Fruit fly (Drosophila melanogaster): ENCODE data around the gene Marcal1.

- TF ChIP-seq Clk (GFP tag; optimal IDR thresholded peaks at IDR 0.05), result no peak
- no peak for TF ChIP-seq tj (GFP tag; optimal IDR thresholded peaks at IDR 0.05)
- no peak for TF ChIP-seq toe (GFP tag; optimal IDR thresholded peaks at IDR 0.05)
- no peak for TF ChIP-seq kay (GFP tag; ENCODE audit: borderline replicate concordance)
- peak; percentile 51 for TF ChIP-seq Mnt (GFP tag; optimal IDR thresholded peaks at IDR 0.05)
- TF ChIP-seq CG12768 (GFP tag; optimal IDR thresholded peaks at IDR 0.05), result no peak
- TF ChIP-seq CG1620 (GFP tag; optimal IDR thresholded peaks at IDR 0.05), result no peak
- TF ChIP-seq cic (GFP tag; optimal IDR thresholded peaks at IDR 0.05), result no peak
- no peak for TF ChIP-seq CG7045 (GFP tag; optimal IDR thresholded peaks at IDR 0.05)
- TF ChIP-seq CG7101 (tag; optimal IDR thresholded peaks at IDR 0.05), result no peak
- TF ChIP-seq cnc (optimal IDR thresholded peaks at IDR 0.05), result no peak
- no peak for TF ChIP-seq CG5204 (GFP tag; optimal IDR thresholded peaks at IDR 0.05)
- peak; percentile 14 for TF ChIP-seq bab1 (GFP tag; optimal IDR thresholded peaks at IDR 0.05)
Measured at dm6 chr2L:4979138-4979537, 23.8 kb downstream of the Marcal1 start, which contains the start of gene CG8891.

Measured in whole organism, adult.